Worm (Caenorhabditis elegans) whole organism, late embryonic: ENCODE data around the gene tbb-4.

Experiments used
- F13H6.1 ChIP-seq: sonication (generic microtip); optimal IDR thresholded peaks from 2 replicates; lab custom pipeline; 2016; ENCODE audit warnings: missing genetic modification characterization, missing compliant biosample characterization
- ama-1 ChIP-seq: fragments of 150-350 bp; optimal IDR thresholded peaks from 2 replicates; lab custom pipeline; 2014
- ceh-19 ChIP-seq: fragments of 200-800 bp; sonication (Bioruptor generic); optimal IDR thresholded peaks from 2 replicates; lab custom pipeline; 2018; ENCODE audit warnings: mild to moderate bottlenecking, missing genetic modification characterization, missing compliant biosample characterization
- dmd-4 ChIP-seq: sonication (generic microtip); optimal IDR thresholded peaks from 2 replicates; lab custom pipeline; 2016; ENCODE audit warnings: borderline replicate concordance, missing genetic modification characterization, missing compliant biosample characterization
- elt-4 ChIP-seq: sonication (generic microtip); optimal IDR thresholded peaks from 2 replicates; lab custom pipeline; 2016; ENCODE audit warnings: missing genetic modification characterization, missing compliant biosample characterization
- fkh-10 ChIP-seq: fragments of 150-350 bp; optimal IDR thresholded peaks from 2 replicates; lab custom pipeline; 2014; ENCODE audit warnings: missing biosample characterization, missing genetic modification reagents, missing genetic modification characterization
- hlh-13 ChIP-seq: fragments of 200-800 bp; sonication (Bioruptor generic); optimal IDR thresholded peaks from 2 replicates; lab custom pipeline; 2018; ENCODE audit warnings: mild to moderate bottlenecking, missing genetic modification characterization, missing compliant biosample characterization
- pax-1 ChIP-seq: fragments of 150-350 bp; optimal IDR thresholded peaks from 2 replicates; lab custom pipeline; 2014; ENCODE audit warnings: missing biosample characterization, missing genetic modification characterization
- pha-4 ChIP-seq: fragments of 150-350 bp; optimal IDR thresholded peaks from 2 replicates; lab custom pipeline; 2018; ENCODE audit warnings: missing biosample characterization, missing genetic modification reagents, missing genetic modification characterization
- pqm-1 ChIP-seq: sonication (generic microtip); optimal IDR thresholded peaks from 2 replicates; lab custom pipeline; 2016; ENCODE audit warnings: missing genetic modification characterization, missing compliant biosample characterization
- sdc-2 ChIP-seq: sonication (generic microtip); optimal IDR thresholded peaks from 2 replicates; lab custom pipeline; 2016; ENCODE audit warnings: missing genotype, missing genetic modification characterization, missing compliant biosample characterization
- tbx-2 ChIP-seq: sonication (generic microtip); optimal IDR thresholded peaks from 2 replicates; lab custom pipeline; 2016; ENCODE audit warnings: missing genetic modification characterization, missing compliant biosample characterization
- ztf-16 ChIP-seq: sonication (generic microtip); optimal IDR thresholded peaks from 2 replicates; lab custom pipeline; 2017; ENCODE audit warnings: missing genetic modification characterization, missing compliant biosample characterization

- TF ChIP-seq pax-1 (tag; lab: Kevin White, UChicago) (no peak), F13H6.1 (no peak), dmd-4 (tag; lab: Kevin White, UChicago) (no peak), tbx-2 (tag; lab: Kevin White, UChicago) (no peak), elt-4 (tag; lab: Kevin White, UChicago) (no peak), fkh-10 (GFP tag; lab: Kevin White, UChicago) (no peak), sdc-2 (tag; lab: Kevin White, UChicago) (no peak), pqm-1 (tag; lab: Kevin White, UChicago) (no peak), pha-4 (tag; lab: Kevin White, UChicago) (no peak), hlh-13 (GFP tag; lab: Kevin White, UChicago) (no peak), ceh-19 (GFP tag; lab: Kevin White, UChicago) (no peak), ama-1 (no peak), ztf-16 (tag; lab: Kevin White, UChicago) (no peak)
Measured at ce11 chrX:9391345-9391744, 45.3 kb downstream of the tbb-4 start, which contains the start of gene C23F12.3.
